Worm (Caenorhabditis elegans) whole organism, L3 larva: ENCODE results near the gene C08E8.6.

Experiments used
- ZK546.5 ChIP-seq: sonication (generic microtip); optimal IDR thresholded peaks from 2 replicates; lab custom pipeline; 2017; ENCODE audit warnings: missing biosample characterization, missing genetic modification characterization
- aly-2 ChIP-seq: fragments of 150-350 bp; optimal IDR thresholded peaks from 2 replicates; lab custom pipeline; 2014; ENCODE audit warnings: missing biosample characterization, missing genetic modification characterization
- ama-1 ChIP-seq: fragments of 150-350 bp; optimal IDR thresholded peaks from 2 replicates; lab custom pipeline; 2018
- ceh-16 ChIP-seq: sonication (generic microtip); optimal IDR thresholded peaks from 2 replicates; lab custom pipeline; 2017; ENCODE audit warnings: missing biosample characterization, missing genetic modification characterization
- ceh-28 ChIP-seq: fragments of 150-350 bp; optimal IDR thresholded peaks from 2 replicates; lab custom pipeline; 2014; ENCODE audit warnings: missing biosample characterization, missing genetic modification reagents, missing genetic modification characterization
- ceh-9 ChIP-seq: sonication (generic microtip); optimal IDR thresholded peaks from 2 replicates; lab custom pipeline; 2018; ENCODE audit warnings: missing biosample characterization, missing genetic modification characterization
- egl-27 ChIP-seq: sonication (generic microtip); optimal IDR thresholded peaks from 4 replicates; lab custom pipeline; 2017; ENCODE audit warnings: missing biosample characterization, missing genetic modification reagents, missing genetic modification characterization
- egl-5 ChIP-seq: fragments of 150-350 bp; optimal IDR thresholded peaks from 2 replicates; lab custom pipeline; 2017; ENCODE audit warnings: missing biosample characterization, missing genetic modification reagents, missing genetic modification characterization, inconsistent platforms
- elt-1 ChIP-seq: fragments of 150-350 bp; optimal IDR thresholded peaks from 2 replicates; lab custom pipeline; 2014; ENCODE audit warnings: missing biosample characterization, missing genetic modification characterization
- elt-2 ChIP-seq: sonication (generic microtip); optimal IDR thresholded peaks from 2 replicates; lab custom pipeline; 2016; ENCODE audit warnings: missing genetic modification reagents, mild to moderate bottlenecking, missing genetic modification characterization, missing compliant biosample characterization
- elt-3 ChIP-seq, 3 experiments: fragments of 150-350 bp in 1 of 3; sonication (generic microtip) in 2 of 3; optimal IDR thresholded peaks; 2 replicates in 2 of 3; 4 replicates in 1 of 3; lab custom pipeline; 2014 to 2017; ENCODE audit warnings: missing biosample characterization in 3 of 3, missing genetic modification characterization in 3 of 3
- eor-1 ChIP-seq, 2 experiments: fragments of 150-350 bp; optimal IDR thresholded peaks; 2 replicates each; lab custom pipeline; 2014 to 2018; ENCODE audit warnings: missing biosample characterization in 2 of 2, missing genetic modification characterization in 2 of 2
- fkh-10 ChIP-seq: sonication (generic microtip); optimal IDR thresholded peaks from 2 replicates; lab custom pipeline; 2017; ENCODE audit warnings: missing biosample characterization, missing genetic modification reagents, missing genetic modification characterization
- fkh-2 ChIP-seq: fragments of 150-350 bp; optimal IDR thresholded peaks from 2 replicates; lab custom pipeline; 2014; ENCODE audit warnings: missing biosample characterization, missing genetic modification reagents, missing genetic modification characterization
- hmg-11 ChIP-seq: sonication (generic microtip); optimal IDR thresholded peaks from 2 replicates; lab custom pipeline; 2016; ENCODE audit warnings: missing genetic modification characterization, missing compliant biosample characterization
- jun-1 ChIP-seq: fragments of 150-350 bp; optimal IDR thresholded peaks from 2 replicates; lab custom pipeline; 2014; ENCODE audit warnings: missing biosample characterization, missing genetic modification reagents, missing genetic modification characterization
- lin-15B ChIP-seq: fragments of 150-350 bp; optimal IDR thresholded peaks from 2 replicates; lab custom pipeline; 2014; ENCODE audit warnings: missing biosample characterization, missing genetic modification characterization
- lin-39 ChIP-seq: fragments of 150-350 bp; optimal IDR thresholded peaks from 2 replicates; lab custom pipeline; 2018; ENCODE audit warnings: missing biosample characterization, missing genetic modification reagents, missing genetic modification characterization
- lsy-12 ChIP-seq: sonication (generic microtip); optimal IDR thresholded peaks from 2 replicates; lab custom pipeline; 2016; ENCODE audit warnings: mild to moderate bottlenecking, missing genetic modification characterization, missing compliant biosample characterization
- mdl-1 ChIP-seq: fragments of 150-350 bp; optimal IDR thresholded peaks from 2 replicates; lab custom pipeline; 2014; ENCODE audit warnings: missing biosample characterization, missing genetic modification characterization
- mml-1 ChIP-seq: fragments of 150-350 bp; sonication (generic microtip); optimal IDR thresholded peaks from 3 replicates; lab custom pipeline; 2014; ENCODE audit warnings: missing biosample characterization, missing genetic modification characterization
- nhr-25 ChIP-seq: sonication (generic microtip); optimal IDR thresholded peaks from 2 replicates; lab custom pipeline; 2017; ENCODE audit warnings: missing biosample characterization, missing genetic modification characterization
- nhr-28 ChIP-seq: fragments of 150-350 bp; optimal IDR thresholded peaks from 2 replicates; lab custom pipeline; 2014; ENCODE audit warnings: missing biosample characterization, missing genetic modification characterization
- nhr-43 ChIP-seq: sonication (generic microtip); optimal IDR thresholded peaks from 2 replicates; lab custom pipeline; 2016; ENCODE audit warnings: mild to moderate bottlenecking, missing genetic modification characterization, missing compliant biosample characterization; ENCODE audit not compliant: poor library complexity, severe bottlenecking
- nhr-76 ChIP-seq: fragments of 150-350 bp; sonication (generic microtip); optimal IDR thresholded peaks from 5 replicates; lab custom pipeline; 2014; ENCODE audit warnings: missing biosample characterization, missing genetic modification characterization
- nhr-77 ChIP-seq: fragments of 150-350 bp; optimal IDR thresholded peaks from 2 replicates; lab custom pipeline; 2014; ENCODE audit warnings: missing biosample characterization, missing genetic modification characterization
- pha-4 ChIP-seq: fragments of 150-350 bp; optimal IDR thresholded peaks from 2 replicates; lab custom pipeline; 2014; ENCODE audit warnings: missing biosample characterization, missing genetic modification reagents, missing genetic modification characterization
- pqm-1 ChIP-seq: fragments of 150-350 bp; optimal IDR thresholded peaks from 2 replicates; lab custom pipeline; 2017; ENCODE audit warnings: missing biosample characterization, missing genetic modification characterization, inconsistent platforms
- sea-2 ChIP-seq: fragments of 150-350 bp; sonication (generic microtip); optimal IDR thresholded peaks from 4 replicates; lab custom pipeline; 2014; ENCODE audit warnings: missing biosample characterization, missing genetic modification reagents, missing genetic modification characterization
- skn-1 ChIP-seq: fragments of 150-350 bp; optimal IDR thresholded peaks from 2 replicates; lab custom pipeline; 2014; ENCODE audit warnings: missing biosample characterization, missing genetic modification characterization
- snpc-4 ChIP-seq: fragments of 150-350 bp; optimal IDR thresholded peaks from 2 replicates; lab custom pipeline; 2014; ENCODE audit warnings: missing biosample characterization, missing genetic modification characterization
- tbx-2 ChIP-seq: sonication (generic microtip); optimal IDR thresholded peaks from 2 replicates; lab custom pipeline; 2016; ENCODE audit warnings: mild to moderate bottlenecking, missing genetic modification characterization, missing compliant biosample characterization
- unc-39 ChIP-seq: sonication (generic microtip); optimal IDR thresholded peaks from 4 replicates; lab custom pipeline; 2017; ENCODE audit warnings: missing biosample characterization, missing genetic modification characterization
- zag-1 ChIP-seq: fragments of 150-350 bp; optimal IDR thresholded peaks from 2 replicates; lab custom pipeline; 2014; ENCODE audit warnings: missing biosample characterization, missing genetic modification characterization
- ztf-11 ChIP-seq: fragments of 150-350 bp; optimal IDR thresholded peaks from 2 replicates; lab custom pipeline; 2014; ENCODE audit warnings: missing biosample characterization, missing genetic modification characterization
- ztf-4 ChIP-seq: fragments of 150-350 bp; optimal IDR thresholded peaks from 2 replicates; lab custom pipeline; 2014; ENCODE audit warnings: missing biosample characterization, missing genetic modification characterization

Gene C08E8.6

ce11 chrV:18337643-18338042, 30.6 kb downstream of the C08E8.6 start:
- TF ChIP-seq ceh-28 (tag; lab: Kevin White, UChicago) = peak; percentile 57
- TF ChIP-seq nhr-76 (tag; lab: Kevin White, UChicago) = no peak

- TF ChIP-seq nhr-43 = no peak
- TF ChIP-seq ceh-9 (tag; lab: Kevin White, UChicago) = no peak
- TF ChIP-seq elt-3 (tag; optimal IDR thresholded peaks at IDR 0.05; lab: Kevin White, UChicago) = no peak
- TF ChIP-seq nhr-25 (tag; lab: Kevin White, UChicago) = no peak
- no peak for TF ChIP-seq zag-1
- no peak for TF ChIP-seq fkh-10
- no peak for TF ChIP-seq ama-1 (lab: Kevin White, UChicago)
- no peak for TF ChIP-seq lsy-12 (tag; lab: Kevin White, UChicago)
- TF ChIP-seq pqm-1 (tag; lab: Kevin White, UChicago) = no peak
- TF ChIP-seq eor-1 (tag; optimal IDR thresholded peaks at IDR 0.05; lab: Kevin White, UChicago) = no peak
- TF ChIP-seq fkh-2 = no peak
- no peak for TF ChIP-seq ZK546.5 (tag; lab: Kevin White, UChicago)
- TF ChIP-seq elt-2 = no peak
- TF ChIP-seq, all 47 proteins: peak for 0
These were observed 37.1 kb downstream of the C08E8.6 start, which contains the start of gene B0462.4 for ce11 chrV:18331086-18331485. Gene B0462.4, minus strand, starts transcription at chrV:18331186.

- TF ChIP-seq ceh-9 (tag; lab: Kevin White, UChicago) (no peak), pqm-1 (tag; lab: Kevin White, UChicago) (peak; percentile 15), nhr-43 (no peak), snpc-4 (no peak), pha-4 (tag; lab: Kevin White, UChicago) (peak; percentile 9), tbx-2 (no peak), ceh-16 (no peak), nhr-28 (tag; lab: Kevin White, UChicago) (no peak), mml-1 (tag; lab: Kevin White, UChicago) (no peak), egl-27 (tag; lab: Kevin White, UChicago) (no peak), lin-39 (tag; lab: Kevin White, UChicago) (no peak), elt-2 (peak; percentile 73), lsy-12 (tag; lab: Kevin White, UChicago) (no peak), jun-1 (tag; lab: Kevin White, UChicago) (peak; percentile 51), nhr-25 (tag; lab: Kevin White, UChicago) (no peak), ztf-11 (no peak)
These were observed 43.7 kb downstream of the C08E8.6 start for ce11 chrV:18324525-18324924.

ce11 chrV:18323231-18323630, 45.0 kb downstream of the C08E8.6 start, which contains the start of gene B0462.5:
Gene B0462.5, minus strand, starts transcription at chrV:18323331.
- TF ChIP-seq mdl-1 (tag; lab: Kevin White, UChicago) (no peak), pqm-1 (tag; lab: Kevin White, UChicago) (peak; percentile 3), ZK546.5 (tag; lab: Kevin White, UChicago) (no peak), elt-2 (peak; percentile 50), nhr-76 (tag; lab: Kevin White, UChicago) (no peak), mml-1 (tag; lab: Kevin White, UChicago) (no peak), aly-2 (tag; lab: Kevin White, UChicago) (no peak)

DNA sequence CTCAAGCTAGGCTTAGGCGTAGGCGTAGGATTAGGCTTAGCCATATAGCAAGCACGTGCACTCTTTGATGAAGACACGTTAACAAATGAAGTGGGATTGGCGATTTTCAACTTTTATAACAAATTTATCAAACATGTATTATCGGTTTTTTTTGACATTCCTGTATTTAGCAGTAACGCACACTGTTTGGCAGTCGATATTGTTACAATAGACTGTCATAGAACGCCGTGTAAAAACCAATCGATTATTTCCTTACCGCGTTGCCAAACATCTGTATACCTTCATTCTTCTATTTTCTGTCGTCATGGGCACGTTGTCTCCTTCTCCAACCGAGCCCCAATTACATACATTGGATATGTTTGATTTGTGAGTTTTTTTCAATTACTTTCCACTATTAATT, 49.9 kb downstream of the C08E8.6 start, which contains the start of gene fbxb-119:
Gene fbxb-119, plus strand, starts transcription at position 301 of the 400 bp plus-strand sequence.
- TF ChIP-seq zag-1 (no peak), egl-5 (no peak), tbx-2 (no peak), skn-1 (tag; lab: Kevin White, UChicago) (no peak), nhr-77 (tag; lab: Kevin White, UChicago) (no peak), eor-1 (tag; optimal IDR thresholded peaks at IDR 0.05; lab: Kevin White, UChicago) (no peak), elt-1 (tag; lab: Kevin White, UChicago) (no peak), nhr-25 (tag; lab: Kevin White, UChicago) (no peak), ztf-4 (no peak), ceh-9 (tag; lab: Kevin White, UChicago) (no peak), pha-4 (tag; lab: Kevin White, UChicago) (no peak), egl-27 (tag; lab: Kevin White, UChicago) (no peak), unc-39 (no peak), hmg-11 (tag; lab: Kevin White, UChicago) (no peak), lin-15B (tag; lab: Kevin White, UChicago) (no peak), sea-2 (GFP tag; lab: Kevin White, UChicago) (no peak)
